Fruit fly (Drosophila melanogaster) whole organism, embryonic: Measurements from ENCODE around the gene PK1-R.

Source experiments
- B-H1 ChIP-seq: fragments of 200-800 bp; sonication (Bioruptor generic); IDR thresholded peaks from 3 replicates; pipeline ENCODE4 v1.3.6; 2022; ENCODE audit warnings: missing biosample characterization, missing genetic modification characterization
- Bdp1 ChIP-seq: fragments of 200-800 bp; sonication (Bioruptor generic); optimal IDR thresholded peaks from 3 replicates; lab custom pipeline; 2016; ENCODE audit warnings: missing biosample characterization, missing genetic modification characterization
- CG10321 ChIP-seq: fragments of 200-800 bp; sonication (Bioruptor generic); IDR thresholded peaks from 2 replicates; pipeline ENCODE4 v1.3.6; 2022; ENCODE audit warnings: missing biosample characterization, missing genetic modification characterization
- CG10431 ChIP-seq: fragments of 200-800 bp; sonication (Bioruptor generic); optimal IDR thresholded peaks from 3 replicates; lab custom pipeline; 2018; ENCODE audit warnings: missing biosample characterization, mild to moderate bottlenecking, missing genetic modification characterization
- CG10565 ChIP-seq: fragments of 200-800 bp; sonication (Bioruptor generic); optimal IDR thresholded peaks from 3 replicates; lab custom pipeline; 2016; ENCODE audit warnings: missing biosample characterization, mild to moderate bottlenecking, missing genetic modification characterization
- CG11504 ChIP-seq: fragments of 200-800 bp; sonication (Bioruptor generic); optimal IDR thresholded peaks from 3 replicates; lab custom pipeline; 2019; ENCODE audit warnings: missing biosample characterization, mild to moderate bottlenecking, missing genetic modification characterization, moderate library complexity
- CG11695 ChIP-seq: fragments of 200-800 bp; sonication (Bioruptor generic); IDR thresholded peaks from 3 replicates; pipeline ENCODE4 v1.3.6; 2022; ENCODE audit warnings: missing biosample characterization, missing genetic modification characterization
- CG12299 ChIP-seq: fragments of 200-800 bp; sonication (Bioruptor generic); optimal IDR thresholded peaks from 2 replicates; lab custom pipeline; 2018; ENCODE audit warnings: missing biosample characterization, mild to moderate bottlenecking, missing genetic modification characterization
- CG16813 ChIP-seq: fragments of 200-800 bp; sonication (Bioruptor generic); IDR thresholded peaks from 3 replicates; pipeline ENCODE4 v1.3.6; 2022; ENCODE audit warnings: missing biosample characterization, missing genetic modification characterization; ENCODE audit not compliant: partially characterized antibody
- CG17568 ChIP-seq: fragments of 200-800 bp; sonication (Bioruptor generic); optimal IDR thresholded peaks from 2 replicates; lab custom pipeline; 2018; ENCODE audit warnings: missing biosample characterization, mild to moderate bottlenecking, missing genetic modification characterization, moderate library complexity
- CG17829 ChIP-seq: fragments of 200-800 bp; optimal IDR thresholded peaks from 2 replicates; lab custom pipeline; 2019; ENCODE audit warnings: missing biosample characterization, mild to moderate bottlenecking, missing genetic modification characterization, moderate library complexity
- CG17912 ChIP-seq: fragments of 200-800 bp; sonication (Bioruptor generic); optimal IDR thresholded peaks from 2 replicates; lab custom pipeline; 2018; ENCODE audit warnings: missing biosample characterization, mild to moderate bottlenecking, missing genetic modification characterization
- CG2889 ChIP-seq: fragments of 200-800 bp; sonication (Bioruptor generic); IDR thresholded peaks from 3 replicates; pipeline ENCODE4 v1.3.6; 2022; ENCODE audit warnings: missing biosample characterization, missing genetic modification characterization
- CG3407 ChIP-seq: fragments of 200-800 bp; sonication (Bioruptor generic); optimal IDR thresholded peaks from 2 replicates; lab custom pipeline; 2018; ENCODE audit warnings: missing biosample characterization, mild to moderate bottlenecking, missing genetic modification characterization
- CG43689 ChIP-seq: fragments of 200-800 bp; sonication (Bioruptor generic); IDR thresholded peaks from 2 replicates; pipeline ENCODE4 v1.3.6; 2022; ENCODE audit warnings: missing biosample characterization, missing genetic modification characterization
- CG4617 ChIP-seq: fragments of 200-800 bp; sonication (Bioruptor generic); optimal IDR thresholded peaks from 3 replicates; lab custom pipeline; 2016; ENCODE audit warnings: missing biosample characterization, missing genetic modification characterization, borderline replicate concordance
- CG7786 ChIP-seq: fragments of 200-800 bp; sonication (Bioruptor generic); optimal IDR thresholded peaks from 2 replicates; lab custom pipeline; 2016; ENCODE audit warnings: missing biosample characterization, missing genetic modification characterization
- CG7839 ChIP-seq: fragments of 200-800 bp; sonication (Bioruptor generic); optimal IDR thresholded peaks from 3 replicates; lab custom pipeline; 2018; ENCODE audit warnings: missing biosample characterization, mild to moderate bottlenecking, missing genetic modification characterization, moderate library complexity
- CkIIα-i1 ChIP-seq: fragments of 200-800 bp; sonication (Bioruptor generic); IDR thresholded peaks from 2 replicates; pipeline ENCODE4 v1.3.6; 2022; ENCODE audit warnings: missing biosample characterization, missing genetic modification characterization
- CrebB ChIP-seq: fragments of 200-800 bp; sonication (Bioruptor generic); optimal IDR thresholded peaks from 3 replicates; lab custom pipeline; 2018; ENCODE audit warnings: missing biosample characterization, mild to moderate bottlenecking, missing genetic modification characterization
- Gug ChIP-seq: fragments of 200-800 bp; sonication (Bioruptor generic); IDR thresholded peaks from 4 replicates; pipeline ENCODE4 v1.3.6; 2022; ENCODE audit warnings: missing biosample characterization, missing genetic modification characterization
- HHEX ChIP-seq: fragments of 200-800 bp; sonication (Bioruptor generic); optimal IDR thresholded peaks from 3 replicates; lab custom pipeline; 2017; ENCODE audit warnings: missing biosample characterization, mild to moderate bottlenecking, missing genetic modification characterization, missing genetic modification reagents
- Kr ChIP-seq: fragments of 200-800 bp; sonication (Bioruptor generic); optimal IDR thresholded peaks from 2 replicates; lab custom pipeline; 2017; ENCODE audit warnings: missing biosample characterization, mild to moderate bottlenecking, missing genetic modification characterization
- Neu2 ChIP-seq: fragments of 200-800 bp; sonication (Bioruptor generic); optimal IDR thresholded peaks from 3 replicates; lab custom pipeline; 2016; ENCODE audit warnings: missing biosample characterization, missing genetic modification characterization, borderline replicate concordance
- NfI ChIP-seq: fragments of 200-800 bp; sonication (Bioruptor generic); optimal IDR thresholded peaks from 3 replicates; lab custom pipeline; 2018; ENCODE audit warnings: missing biosample characterization, mild to moderate bottlenecking, missing genetic modification characterization, moderate library complexity
- Poxn ChIP-seq: fragments of 200-800 bp; sonication (Bioruptor generic); IDR thresholded peaks from 2 replicates; pipeline ENCODE4 v1.3.6; 2022; ENCODE audit warnings: missing biosample characterization, missing genetic modification characterization
- Side ChIP-seq: fragments of 200-800 bp; sonication (Bioruptor generic); optimal IDR thresholded peaks from 2 replicates; lab custom pipeline; 2016; ENCODE audit warnings: missing biosample characterization, missing genetic modification characterization
- Sin3A ChIP-seq: fragments of >200 bp; optimal IDR thresholded peaks from 2 replicates; lab custom pipeline; 2018
- YL-1 ChIP-seq: fragments of 200-800 bp; sonication (Bioruptor generic); optimal IDR thresholded peaks from 3 replicates; lab custom pipeline; 2017; ENCODE audit warnings: missing biosample characterization, mild to moderate bottlenecking, missing genetic modification characterization
- ato ChIP-seq: fragments of 200-800 bp; sonication (Bioruptor generic); IDR thresholded peaks from 2 replicates; pipeline ENCODE4 v1.3.6; 2022; ENCODE audit warnings: missing biosample characterization, missing genetic modification characterization; ENCODE audit not compliant: partially characterized antibody
- btn ChIP-seq: fragments of 200-800 bp; sonication (Bioruptor generic); optimal IDR thresholded peaks from 2 replicates; lab custom pipeline; 2016; ENCODE audit warnings: missing biosample characterization, missing genetic modification characterization
- cas ChIP-seq: fragments of 200-800 bp; sonication (Bioruptor generic); IDR thresholded peaks from 2 replicates; pipeline ENCODE4 v1.3.6; 2022; ENCODE audit warnings: missing biosample characterization, missing genetic modification characterization
- corto ChIP-seq: fragments of 200-800 bp; sonication (Bioruptor generic); optimal IDR thresholded peaks from 2 replicates; lab custom pipeline; 2016; ENCODE audit warnings: missing biosample characterization, mild to moderate bottlenecking, missing genetic modification characterization, moderate library complexity
- dpn ChIP-seq, 2 experiments: fragments of 200-800 bp; sonication (Bioruptor generic); optimal IDR thresholded peaks; 3 replicates each; lab custom pipeline; 2016; ENCODE audit warnings: missing biosample characterization in 2 of 2, missing genetic modification characterization in 2 of 2
- eyg ChIP-seq: fragments of 200-800 bp; sonication (Bioruptor generic); optimal IDR thresholded peaks from 3 replicates; lab custom pipeline; 2016; ENCODE audit warnings: missing biosample characterization, missing genetic modification characterization
- ftz-f1 ChIP-seq: fragments of 200-800 bp; sonication (Bioruptor generic); optimal IDR thresholded peaks from 2 replicates; lab custom pipeline; 2016; ENCODE audit warnings: missing biosample characterization, missing genetic modification characterization
- gem ChIP-seq: fragments of 200-800 bp; sonication (Bioruptor generic); optimal IDR thresholded peaks from 2 replicates; lab custom pipeline; 2019; ENCODE audit warnings: missing biosample characterization, mild to moderate bottlenecking, missing genetic modification characterization, moderate library complexity
- her ChIP-seq: fragments of 200-800 bp; sonication (Bioruptor generic); optimal IDR thresholded peaks from 2 replicates; lab custom pipeline; 2016; ENCODE audit warnings: missing biosample characterization, missing genetic modification characterization
- hth ChIP-seq: fragments of >200 bp; optimal IDR thresholded peaks from 2 replicates; lab custom pipeline; 2017; ENCODE audit warnings: inconsistent platforms
- jing ChIP-seq: fragments of 200-800 bp; sonication (Bioruptor generic); optimal IDR thresholded peaks from 2 replicates; lab custom pipeline; 2018; ENCODE audit warnings: missing biosample characterization, mild to moderate bottlenecking, missing genetic modification characterization
- kay ChIP-seq: fragments of 200-800 bp; sonication (Bioruptor generic); optimal IDR thresholded peaks from 2 replicates; lab custom pipeline; 2016; ENCODE audit warnings: missing biosample characterization, missing genetic modification characterization
- org-1 ChIP-seq: fragments of 200-800 bp; sonication (Bioruptor generic); optimal IDR thresholded peaks from 2 replicates; lab custom pipeline; 2017; ENCODE audit warnings: missing biosample characterization, missing genetic modification characterization
- p53 ChIP-seq: fragments of 200-800 bp; sonication (Bioruptor generic); optimal IDR thresholded peaks from 2 replicates; lab custom pipeline; 2016; ENCODE audit warnings: missing biosample characterization, missing genetic modification characterization
- pb ChIP-seq: fragments of 200-800 bp; sonication (Bioruptor generic); optimal IDR thresholded peaks from 3 replicates; lab custom pipeline; 2016; ENCODE audit warnings: missing biosample characterization, missing genetic modification characterization
- prd ChIP-seq, 3 experiments: fragments of >200 bp in 2 of 3; fragments of 200-800 bp in 1 of 3; sonication (Bioruptor generic) in 1 of 3; optimal IDR thresholded peaks in 2 of 3; IDR thresholded peaks in 1 of 3; 2 replicates in 2 of 3; 3 replicates in 1 of 3; pipeline versions ENCODE4 v1.3.6 to Lab custom; 2017 to 2022; ENCODE audit warnings: missing biosample characterization in 1 of 3, missing genetic modification characterization in 1 of 3
- pum ChIP-seq: fragments of 200-800 bp; sonication (Bioruptor generic); optimal IDR thresholded peaks from 2 replicates; lab custom pipeline; 2016; ENCODE audit warnings: missing biosample characterization, missing genetic modification characterization
- pzg ChIP-seq: fragments of 200-800 bp; sonication (Bioruptor generic); optimal IDR thresholded peaks from 3 replicates; lab custom pipeline; 2018; ENCODE audit warnings: missing biosample characterization, mild to moderate bottlenecking, missing genetic modification characterization, moderate library complexity
- ro ChIP-seq: fragments of 200-800 bp; sonication (Bioruptor generic); IDR thresholded peaks from 2 replicates; pipeline ENCODE4 v1.3.6; 2022; ENCODE audit warnings: missing biosample characterization, missing genetic modification characterization
- sens ChIP-seq: fragments of 200-800 bp; sonication (Bioruptor generic); peaks from one replicate; lab custom pipeline; 2016; ENCODE audit warnings: missing biosample characterization, missing genetic modification characterization
- sisA ChIP-seq: fragments of 200-800 bp; sonication (Bioruptor generic); IDR thresholded peaks from 2 replicates; pipeline ENCODE4 v1.3.6; 2022; ENCODE audit warnings: missing biosample characterization, missing genetic modification characterization

The PK1-R gene

dm6 chr3R:14125479-14126121 lies 22.7 kb upstream of the PK1-R start, which contains the start of the genes 140up and Polr2B (continued):
- TF ChIP-seq CG3407 (GFP tag; lab: Kevin White, UChicago): peak; percentile 86
- peak; percentile 77 for TF ChIP-seq CG7786
- peak; percentile 96 for TF ChIP-seq CG4617 (GFP tag; lab: Kevin White, UChicago)
- TF ChIP-seq B-H1 (GFP tag; lab: Robert Waterston, UW): peak; percentile 87
- TF ChIP-seq CG17829 (tag; lab: Kevin White, UChicago): peak; percentile 96
- TF ChIP-seq pb (GFP tag; lab: Kevin White, UChicago): peak; percentile 42
- TF ChIP-seq cas (GFP tag; lab: Robert Waterston, UW): peak; percentile 78
- peak; percentile 77 for TF ChIP-seq CG10431 (GFP tag; lab: Kevin White, UChicago)
- peak; percentile 18 for TF ChIP-seq ftz-f1
- TF ChIP-seq CG11504 (tag; lab: Kevin White, UChicago): peak; percentile 92
- TF ChIP-seq HHEX (GFP tag; lab: Kevin White, UChicago): peak; percentile 92
- peak; percentile 83 to 95 for TF ChIP-seq dpn (GFP tag; optimal IDR thresholded peaks at IDR 0.05; lab: Kevin White, UChicago)
- TF ChIP-seq prd (optimal IDR thresholded peaks at IDR 0.05; lab: Kevin White, UChicago): no peak
- peak; percentile 93 for TF ChIP-seq prd (GFP tag; IDR thresholded peaks at IDR 0.05; lab: Robert Waterston, UW)
- peak; percentile 94 for TF ChIP-seq CG7839 (tag; lab: Kevin White, UChicago)
- TF ChIP-seq sisA: peak; percentile 93
- TF ChIP-seq gem: peak; percentile 97
- TF ChIP-seq ato (GFP tag; lab: Robert Waterston, UW): no peak
- peak; percentile 2 for TF ChIP-seq p53 (GFP tag; lab: Kevin White, UChicago)
- peak; percentile 88 for TF ChIP-seq YL-1 (GFP tag; lab: Kevin White, UChicago)
- peak; percentile 57; the same call in 1 of the 2 replicates for TF ChIP-seq CkIIα-i1
- TF ChIP-seq Poxn: peak; percentile 80
- TF ChIP-seq NfI: peak; percentile 93
- TF ChIP-seq CG16813 (GFP tag; lab: Robert Waterston, UW): no peak
- TF ChIP-seq CG12299 (tag; lab: Kevin White, UChicago): peak; percentile 86
- TF ChIP-seq sens: peak; percentile 95
- peak; percentile 74 for TF ChIP-seq CG43689 (GFP tag; lab: Robert Waterston, UW)
- TF ChIP-seq Bdp1 (GFP tag; lab: Kevin White, UChicago): peak; percentile 78
- TF ChIP-seq pzg (GFP tag; lab: Kevin White, UChicago): peak; percentile 43
- peak; percentile 81 for TF ChIP-seq org-1 (GFP tag; lab: Kevin White, UChicago)
- peak; percentile 58 for TF ChIP-seq corto (GFP tag; lab: Kevin White, UChicago)
- TF ChIP-seq her (GFP tag; lab: Kevin White, UChicago): peak; percentile 38
- TF ChIP-seq CG10565: peak; percentile 56
- peak; percentile 100 for TF ChIP-seq CG11695 (GFP tag; lab: Robert Waterston, UW)
- TF ChIP-seq CG17568 (GFP tag; lab: Kevin White, UChicago): peak; percentile 57
- peak; percentile 87 for TF ChIP-seq kay (GFP tag; lab: Kevin White, UChicago)
- TF ChIP-seq hth (lab: Kevin White, UChicago): no peak
- TF ChIP-seq Sin3A (lab: Kevin White, UChicago): peak; percentile 29
- peak; percentile 74 for TF ChIP-seq CG17912 (GFP tag; lab: Kevin White, UChicago)
- peak; percentile 57; the same call in 1 of the 2 replicates for TF ChIP-seq ro (GFP tag; lab: Robert Waterston, UW)
- peak; percentile 76 for TF ChIP-seq CrebB
- peak; percentile 77 for TF ChIP-seq jing
- peak; percentile 89 for TF ChIP-seq CG2889 (GFP tag; lab: Robert Waterston, UW)
- peak; percentile 83 for TF ChIP-seq pum (GFP tag; lab: Kevin White, UChicago)
- peak; percentile 38 for TF ChIP-seq eyg
- no peak for TF ChIP-seq Neu2 (GFP tag; lab: Kevin White, UChicago)
- TF ChIP-seq Kr (GFP tag; lab: Kevin White, UChicago): no peak
- TF ChIP-seq btn (GFP tag; lab: Kevin White, UChicago): peak; percentile 20
- peak; percentile 69 for TF ChIP-seq Side
- TF ChIP-seq CG10321: peak; percentile 48
- TF ChIP-seq Gug (GFP tag; lab: Robert Waterston, UW): peak; percentile 90
